Fruit fly (Drosophila melanogaster) whole organism, embryonic: Measurements from ENCODE around the gene Tcs3.

Experiments used
- Bteb2 ChIP-seq: fragments of 200-800 bp; sonication (Bioruptor generic); optimal IDR thresholded peaks from 2 replicates; lab custom pipeline; 2016; ENCODE audit warnings: missing biosample characterization, missing genetic modification characterization
- CG10462 ChIP-seq: fragments of 200-800 bp; sonication (Bioruptor generic); optimal IDR thresholded peaks from 2 replicates; lab custom pipeline; 2016; ENCODE audit warnings: missing biosample characterization, missing genetic modification characterization
- CG10543 ChIP-seq: fragments of 200-800 bp; sonication (Bioruptor generic); optimal IDR thresholded peaks from 3 replicates; lab custom pipeline; 2017; ENCODE audit warnings: missing biosample characterization, mild to moderate bottlenecking, missing genetic modification characterization, moderate library complexity
- CG10654 ChIP-seq: fragments of 200-800 bp; sonication (Bioruptor generic); optimal IDR thresholded peaks from 2 replicates; lab custom pipeline; 2016; ENCODE audit warnings: missing biosample characterization, missing genetic modification characterization
- CG12155 ChIP-seq: fragments of 200-800 bp; sonication (Bioruptor generic); optimal IDR thresholded peaks from 3 replicates; lab custom pipeline; 2016; ENCODE audit warnings: missing biosample characterization, missing genetic modification characterization
- CG1233 ChIP-seq: fragments of 200-800 bp; sonication (Bioruptor generic); optimal IDR thresholded peaks from 4 replicates; lab custom pipeline; 2018; ENCODE audit warnings: missing biosample characterization, mild to moderate bottlenecking, missing genetic modification characterization
- CG12391 ChIP-seq: fragments of 200-800 bp; sonication (Bioruptor generic); optimal IDR thresholded peaks from 3 replicates; lab custom pipeline; 2018; ENCODE audit warnings: missing biosample characterization, mild to moderate bottlenecking, missing genetic modification characterization, moderate library complexity
- CG12659 ChIP-seq: fragments of 200-800 bp; sonication (Bioruptor generic); optimal IDR thresholded peaks from 3 replicates; lab custom pipeline; 2017; ENCODE audit warnings: mild to moderate bottlenecking, missing biosample characterization, missing genetic modification reagents, missing genetic modification characterization
- CG13287 ChIP-seq: fragments of 200-800 bp; sonication (Bioruptor generic); IDR thresholded peaks from 2 replicates; pipeline ENCODE4 v1.3.6; 2022; ENCODE audit warnings: missing biosample characterization, missing genetic modification characterization; ENCODE audit not compliant: partially characterized antibody
- CG14014 ChIP-seq: fragments of 200-800 bp; sonication (Bioruptor generic); IDR thresholded peaks from 2 replicates; pipeline ENCODE4 v1.3.6; 2022; ENCODE audit warnings: missing biosample characterization, missing genetic modification characterization
- CG1602 ChIP-seq: fragments of 200-800 bp; sonication (Bioruptor generic); optimal IDR thresholded peaks from 3 replicates; lab custom pipeline; 2016; ENCODE audit warnings: missing biosample characterization, missing genetic modification characterization
- CG2120 ChIP-seq: fragments of 200-800 bp; sonication (Bioruptor generic); optimal IDR thresholded peaks from 3 replicates; lab custom pipeline; 2016; ENCODE audit warnings: missing biosample characterization, missing genetic modification characterization
- CG2199 ChIP-seq: fragments of 200-800 bp; sonication (Bioruptor generic); IDR thresholded peaks from 3 replicates; pipeline ENCODE4 v1.3.6; 2022; ENCODE audit warnings: missing biosample characterization, missing genetic modification characterization
- CG34376 ChIP-seq: fragments of 200-800 bp; sonication (Bioruptor generic); optimal IDR thresholded peaks from 2 replicates; lab custom pipeline; 2018; ENCODE audit warnings: missing biosample characterization, mild to moderate bottlenecking, missing genetic modification characterization
- CG4424 ChIP-seq: fragments of 200-800 bp; sonication (Bioruptor generic); optimal IDR thresholded peaks from 3 replicates; lab custom pipeline; 2016; ENCODE audit warnings: missing biosample characterization, missing genetic modification characterization
- CG4617 ChIP-seq: fragments of 200-800 bp; sonication (Bioruptor generic); optimal IDR thresholded peaks from 3 replicates; lab custom pipeline; 2016; ENCODE audit warnings: missing biosample characterization, missing genetic modification characterization, borderline replicate concordance
- CG7556 ChIP-seq: fragments of 200-800 bp; sonication (Bioruptor generic); optimal IDR thresholded peaks from 2 replicates; lab custom pipeline; 2017; ENCODE audit warnings: missing biosample characterization, mild to moderate bottlenecking, missing genetic modification characterization
- CG7963 ChIP-seq: fragments of 200-800 bp; sonication (Bioruptor generic); IDR thresholded peaks from 3 replicates; pipeline ENCODE4 v1.3.6; 2022; ENCODE audit warnings: missing biosample characterization, missing genetic modification characterization; ENCODE audit not compliant: partially characterized antibody
- CG8281 ChIP-seq: fragments of 200-800 bp; sonication (Bioruptor generic); optimal IDR thresholded peaks from 2 replicates; lab custom pipeline; 2018; ENCODE audit warnings: missing biosample characterization, mild to moderate bottlenecking, missing genetic modification characterization, moderate library complexity
- CG8359 ChIP-seq: fragments of 200-800 bp; sonication (Bioruptor generic); optimal IDR thresholded peaks from 2 replicates; lab custom pipeline; 2017; ENCODE audit warnings: missing biosample characterization, mild to moderate bottlenecking, missing genetic modification characterization, borderline replicate concordance
- Dll ChIP-seq: fragments of 200-800 bp; sonication (Bioruptor generic); IDR thresholded peaks from 4 replicates; pipeline ENCODE4 v1.3.6; 2022; ENCODE audit warnings: missing biosample characterization, missing genetic modification characterization; ENCODE audit not compliant: partially characterized antibody
- E2f2 ChIP-seq: fragments of 200-800 bp; sonication (Bioruptor generic); IDR thresholded peaks from 2 replicates; pipeline ENCODE4 v1.3.6; 2022; ENCODE audit warnings: missing biosample characterization, missing genetic modification characterization
- ERR ChIP-seq: fragments of 200-800 bp; sonication (Bioruptor generic); optimal IDR thresholded peaks from 2 replicates; lab custom pipeline; 2016; ENCODE audit warnings: missing biosample characterization, missing genetic modification characterization
- Fer3 ChIP-seq: fragments of 200-800 bp; sonication (Bioruptor generic); optimal IDR thresholded peaks from 2 replicates; lab custom pipeline; 2018; ENCODE audit warnings: missing biosample characterization, mild to moderate bottlenecking, missing genetic modification characterization, moderate library complexity
- HLH3B ChIP-seq: fragments of 200-800 bp; sonication (Bioruptor generic); IDR thresholded peaks from 2 replicates; pipeline ENCODE4 v1.3.6; 2022; ENCODE audit warnings: missing biosample characterization, missing genetic modification characterization
- Hr3 ChIP-seq: fragments of 200-800 bp; sonication (Bioruptor generic); optimal IDR thresholded peaks from 3 replicates; lab custom pipeline; 2016; ENCODE audit warnings: missing biosample characterization, missing genetic modification characterization
- Hr78 ChIP-seq, 2 experiments: fragments of 200-800 bp in 1 of 2; fragments of >200 bp in 1 of 2; sonication (Bioruptor generic) in 1 of 2; optimal IDR thresholded peaks; 2 replicates each; lab custom pipeline; 2017 to 2019; ENCODE audit warnings: missing biosample characterization in 2 of 2, missing genetic modification characterization in 2 of 2, mild to moderate bottlenecking in 1 of 2, moderate library complexity in 1 of 2
- Myb ChIP-seq: fragments of 200-800 bp; sonication (Bioruptor generic); optimal IDR thresholded peaks from 2 replicates; lab custom pipeline; 2016; ENCODE audit warnings: missing biosample characterization, missing genetic modification characterization
- NK7.1 ChIP-seq: fragments of 200-800 bp; sonication (Bioruptor generic); optimal IDR thresholded peaks from 3 replicates; lab custom pipeline; 2016; ENCODE audit warnings: missing biosample characterization, missing genetic modification characterization
- Sry-β ChIP-seq: fragments of 200-800 bp; sonication (Bioruptor generic); optimal IDR thresholded peaks from 2 replicates; lab custom pipeline; 2018; ENCODE audit warnings: missing biosample characterization, mild to moderate bottlenecking, missing genetic modification characterization, moderate library complexity
- Tbp ChIP-seq: fragments of >200 bp; optimal IDR thresholded peaks from 2 replicates; lab custom pipeline; 2018; ENCODE audit warnings: missing biosample characterization, missing genetic modification characterization
- Usf ChIP-seq: fragments of 200-800 bp; sonication (Bioruptor generic); optimal IDR thresholded peaks from 2 replicates; lab custom pipeline; 2017; ENCODE audit warnings: missing genotype, missing biosample characterization, missing genetic modification characterization
- bbx ChIP-seq: fragments of 200-800 bp; sonication (Bioruptor generic); IDR thresholded peaks from 2 replicates; pipeline ENCODE4 v1.3.6; 2022; ENCODE audit warnings: missing biosample characterization, missing genetic modification characterization; ENCODE audit not compliant: partially characterized antibody
- cas ChIP-seq: fragments of 200-800 bp; sonication (Bioruptor generic); IDR thresholded peaks from 2 replicates; pipeline ENCODE4 v1.3.6; 2022; ENCODE audit warnings: missing biosample characterization, missing genetic modification characterization
- crc ChIP-seq: fragments of 200-800 bp; sonication (Bioruptor generic); optimal IDR thresholded peaks from 2 replicates; lab custom pipeline; 2016; ENCODE audit warnings: missing biosample characterization, missing genetic modification characterization
- disco-r ChIP-seq: fragments of 200-800 bp; sonication (Bioruptor generic); optimal IDR thresholded peaks from 2 replicates; lab custom pipeline; 2016; ENCODE audit warnings: missing biosample characterization, missing genetic modification characterization
- gfzf ChIP-seq: fragments of 200-800 bp; sonication (Bioruptor generic); optimal IDR thresholded peaks from 2 replicates; lab custom pipeline; 2016; ENCODE audit warnings: missing biosample characterization, mild to moderate bottlenecking, missing genetic modification characterization, moderate library complexity
- gsb-n ChIP-seq: fragments of 200-800 bp; sonication (Bioruptor generic); optimal IDR thresholded peaks from 3 replicates; lab custom pipeline; 2018; ENCODE audit warnings: missing biosample characterization, mild to moderate bottlenecking, missing genetic modification characterization
- jing ChIP-seq: fragments of 200-800 bp; sonication (Bioruptor generic); optimal IDR thresholded peaks from 2 replicates; lab custom pipeline; 2018; ENCODE audit warnings: missing biosample characterization, mild to moderate bottlenecking, missing genetic modification characterization
- maf-S ChIP-seq: fragments of 200-800 bp; sonication (Bioruptor generic); optimal IDR thresholded peaks from 2 replicates; lab custom pipeline; 2016; ENCODE audit warnings: missing biosample characterization, missing genetic modification characterization
- nom ChIP-seq: fragments of 200-800 bp; sonication (Bioruptor generic); optimal IDR thresholded peaks from 2 replicates; lab custom pipeline; 2017; ENCODE audit warnings: missing biosample characterization, missing genetic modification characterization, mild to moderate bottlenecking, moderate library complexity, missing genetic modification reagents
- odd ChIP-seq: fragments of 200-800 bp; sonication (Bioruptor generic); optimal IDR thresholded peaks from 2 replicates; lab custom pipeline; 2017; ENCODE audit warnings: missing biosample characterization, mild to moderate bottlenecking, missing genetic modification characterization
- pros ChIP-seq: fragments of 200-800 bp; sonication (Bioruptor generic); optimal IDR thresholded peaks from 3 replicates; lab custom pipeline; 2019; ENCODE audit warnings: missing biosample characterization, mild to moderate bottlenecking, missing genetic modification characterization, moderate library complexity
- psq ChIP-seq: fragments of 200-800 bp; sonication (Bioruptor generic); optimal IDR thresholded peaks from 2 replicates; lab custom pipeline; 2017; ENCODE audit warnings: missing biosample characterization, missing genetic modification characterization
- pzg ChIP-seq: fragments of 200-800 bp; sonication (Bioruptor generic); optimal IDR thresholded peaks from 3 replicates; lab custom pipeline; 2018; ENCODE audit warnings: missing biosample characterization, mild to moderate bottlenecking, missing genetic modification characterization, moderate library complexity
- schlank ChIP-seq: fragments of 200-800 bp; sonication (Bioruptor generic); optimal IDR thresholded peaks from 2 replicates; lab custom pipeline; 2018; ENCODE audit warnings: missing biosample characterization, mild to moderate bottlenecking, missing genetic modification characterization
- sd ChIP-seq: fragments of 200-800 bp; sonication (Bioruptor generic); optimal IDR thresholded peaks from 3 replicates; lab custom pipeline; 2018; ENCODE audit warnings: missing biosample characterization, mild to moderate bottlenecking, missing genetic modification characterization, moderate library complexity
- sima ChIP-seq: fragments of 200-800 bp; sonication (Bioruptor generic); optimal IDR thresholded peaks from 2 replicates; lab custom pipeline; 2016; ENCODE audit warnings: missing biosample characterization, missing genetic modification characterization
- slou ChIP-seq: fragments of 200-800 bp; sonication (Bioruptor generic); optimal IDR thresholded peaks from 3 replicates; lab custom pipeline; 2016; ENCODE audit warnings: missing biosample characterization, missing genetic modification characterization
- stwl ChIP-seq: fragments of 200-800 bp; sonication (Bioruptor generic); optimal IDR thresholded peaks from 3 replicates; lab custom pipeline; 2018; ENCODE audit warnings: missing biosample characterization, mild to moderate bottlenecking, missing genetic modification characterization, moderate library complexity

Tcs3 gene

dm6 chr3L:16381184-16381797 lies 29.5 kb downstream of the Tcs3 start, which contains the start of gene Agpat4 (continued):
- TF ChIP-seq CG14014 (GFP tag; lab: Robert Waterston, UW) = no peak; the same call in 1 of the 2 replicates
- TF ChIP-seq CG8281 (tag; lab: Kevin White, UChicago) = no peak
- TF ChIP-seq pzg (GFP tag; lab: Kevin White, UChicago) = peak; percentile 67
- no peak; the same call in none of the 2 replicates for TF ChIP-seq CG13287 (GFP tag; lab: Robert Waterston, UW)
- no peak for TF ChIP-seq crc (GFP tag; lab: Kevin White, UChicago)
- no peak for TF ChIP-seq Dll
- TF ChIP-seq CG2120 (GFP tag; lab: Kevin White, UChicago) = no peak
- peak; percentile 74 for TF ChIP-seq stwl (tag; lab: Kevin White, UChicago)
- TF ChIP-seq CG1233 (GFP tag; lab: Kevin White, UChicago) = no peak
- TF ChIP-seq Myb (GFP tag; lab: Kevin White, UChicago) = peak; percentile 86
- TF ChIP-seq CG1602 (GFP tag; lab: Kevin White, UChicago) = no peak
- peak; percentile 27 for TF ChIP-seq ERR
- no peak for TF ChIP-seq CG7556 (GFP tag; lab: Kevin White, UChicago)
- no peak for TF ChIP-seq cas (GFP tag; lab: Robert Waterston, UW)
- TF ChIP-seq schlank (tag; lab: Kevin White, UChicago) = no peak
- no peak for TF ChIP-seq CG7963 (GFP tag; lab: Robert Waterston, UW)
- TF ChIP-seq slou (GFP tag; lab: Kevin White, UChicago) = no peak
- TF ChIP-seq Tbp (GFP tag; lab: Kevin White, UChicago) = no peak
- TF ChIP-seq NK7.1 = no peak
- TF ChIP-seq CG10654 (GFP tag; lab: Kevin White, UChicago) = no peak
- no peak for TF ChIP-seq CG12155
- TF ChIP-seq CG10543 = peak; percentile 28
- TF ChIP-seq HLH3B (GFP tag; lab: Robert Waterston, UW) = no peak
- TF ChIP-seq E2f2 (GFP tag; lab: Robert Waterston, UW) = peak; percentile 35
- TF ChIP-seq CG12659 = peak; percentile 23
- no peak for TF ChIP-seq Fer3 (tag; lab: Kevin White, UChicago)
- no peak for TF ChIP-seq CG4424 (GFP tag; lab: Kevin White, UChicago)
- TF ChIP-seq Usf = no peak
- no peak for TF ChIP-seq nom (GFP tag; lab: Kevin White, UChicago)
- peak; percentile 73 for TF ChIP-seq sd (tag; lab: Kevin White, UChicago)
- peak; percentile 95 for TF ChIP-seq CG34376 (GFP tag; lab: Kevin White, UChicago)
- no peak for TF ChIP-seq maf-S
- peak; percentile 38; the same call in 1 of the 2 replicates for TF ChIP-seq bbx (GFP tag; lab: Robert Waterston, UW)
- TF ChIP-seq jing (GFP tag; lab: Kevin White, UChicago) = no peak
- no peak for TF ChIP-seq Hr78 (GFP tag; optimal IDR thresholded peaks at IDR 0.05; lab: Kevin White, UChicago)
- TF ChIP-seq CG12391 (tag; lab: Kevin White, UChicago) = no peak
- no peak for TF ChIP-seq psq
- no peak for TF ChIP-seq Bteb2 (GFP tag; lab: Kevin White, UChicago)
- TF ChIP-seq pros (GFP tag; lab: Kevin White, UChicago) = peak; percentile 21
- TF ChIP-seq CG4617 (GFP tag; lab: Kevin White, UChicago) = peak; percentile 26
- no peak for TF ChIP-seq Hr3 (GFP tag; lab: Kevin White, UChicago)
- TF ChIP-seq sima (GFP tag; lab: Kevin White, UChicago) = no peak
- TF ChIP-seq disco-r = no peak
- TF ChIP-seq CG8359 (GFP tag; lab: Kevin White, UChicago) = no peak
- TF ChIP-seq Sry-β (GFP tag; lab: Kevin White, UChicago) = no peak
- TF ChIP-seq CG2199 (GFP tag; lab: Robert Waterston, UW) = no peak
- TF ChIP-seq odd = no peak
- no peak for TF ChIP-seq CG10462 (GFP tag; lab: Kevin White, UChicago)
- TF ChIP-seq gsb-n (tag; lab: Kevin White, UChicago) = no peak
- TF ChIP-seq gfzf = peak; percentile 87
